Worm (Caenorhabditis elegans) whole organism, L3 larva: ENCODE results near the gene R151.8.

Source experiments
- R02D3.7 ChIP-seq: fragments of 150-350 bp; optimal IDR thresholded peaks from 2 replicates; lab custom pipeline; 2014; ENCODE audit warnings: missing biosample characterization, missing genetic modification characterization
- ZK546.5 ChIP-seq: sonication (generic microtip); optimal IDR thresholded peaks from 2 replicates; lab custom pipeline; 2017; ENCODE audit warnings: missing biosample characterization, missing genetic modification characterization
- aly-2 ChIP-seq: fragments of 150-350 bp; optimal IDR thresholded peaks from 2 replicates; lab custom pipeline; 2014; ENCODE audit warnings: missing biosample characterization, missing genetic modification characterization
- ama-1 ChIP-seq: fragments of 150-350 bp; optimal IDR thresholded peaks from 2 replicates; lab custom pipeline; 2018
- ceh-16 ChIP-seq: sonication (generic microtip); optimal IDR thresholded peaks from 2 replicates; lab custom pipeline; 2017; ENCODE audit warnings: missing biosample characterization, missing genetic modification characterization
- ceh-28 ChIP-seq: fragments of 150-350 bp; optimal IDR thresholded peaks from 2 replicates; lab custom pipeline; 2014; ENCODE audit warnings: missing biosample characterization, missing genetic modification reagents, missing genetic modification characterization
- ceh-9 ChIP-seq: sonication (generic microtip); optimal IDR thresholded peaks from 2 replicates; lab custom pipeline; 2018; ENCODE audit warnings: missing biosample characterization, missing genetic modification characterization
- daf-12 ChIP-seq: fragments of 150-350 bp; optimal IDR thresholded peaks from 2 replicates; lab custom pipeline; 2014; ENCODE audit warnings: missing biosample characterization, missing genetic modification reagents, missing genetic modification characterization
- egl-27 ChIP-seq: sonication (generic microtip); optimal IDR thresholded peaks from 4 replicates; lab custom pipeline; 2017; ENCODE audit warnings: missing biosample characterization, missing genetic modification reagents, missing genetic modification characterization
- elt-1 ChIP-seq: fragments of 150-350 bp; optimal IDR thresholded peaks from 2 replicates; lab custom pipeline; 2014; ENCODE audit warnings: missing biosample characterization, missing genetic modification characterization
- elt-2 ChIP-seq: sonication (generic microtip); optimal IDR thresholded peaks from 2 replicates; lab custom pipeline; 2016; ENCODE audit warnings: missing genetic modification reagents, mild to moderate bottlenecking, missing genetic modification characterization, missing compliant biosample characterization
- elt-3 ChIP-seq, 3 experiments: fragments of 150-350 bp in 1 of 3; sonication (generic microtip) in 2 of 3; optimal IDR thresholded peaks; 2 replicates in 2 of 3; 4 replicates in 1 of 3; lab custom pipeline; 2014 to 2017; ENCODE audit warnings: missing biosample characterization in 3 of 3, missing genetic modification characterization in 3 of 3
- eor-1 ChIP-seq, 2 experiments: fragments of 150-350 bp; optimal IDR thresholded peaks; 2 replicates each; lab custom pipeline; 2014 to 2018; ENCODE audit warnings: missing biosample characterization in 2 of 2, missing genetic modification characterization in 2 of 2
- fkh-10 ChIP-seq: sonication (generic microtip); optimal IDR thresholded peaks from 2 replicates; lab custom pipeline; 2017; ENCODE audit warnings: missing biosample characterization, missing genetic modification reagents, missing genetic modification characterization
- fkh-2 ChIP-seq: fragments of 150-350 bp; optimal IDR thresholded peaks from 2 replicates; lab custom pipeline; 2014; ENCODE audit warnings: missing biosample characterization, missing genetic modification reagents, missing genetic modification characterization
- hmg-11 ChIP-seq: sonication (generic microtip); optimal IDR thresholded peaks from 2 replicates; lab custom pipeline; 2016; ENCODE audit warnings: missing genetic modification characterization, missing compliant biosample characterization
- jun-1 ChIP-seq: fragments of 150-350 bp; optimal IDR thresholded peaks from 2 replicates; lab custom pipeline; 2014; ENCODE audit warnings: missing biosample characterization, missing genetic modification reagents, missing genetic modification characterization
- lin-15B ChIP-seq: fragments of 150-350 bp; optimal IDR thresholded peaks from 2 replicates; lab custom pipeline; 2014; ENCODE audit warnings: missing biosample characterization, missing genetic modification characterization
- lin-39 ChIP-seq: fragments of 150-350 bp; optimal IDR thresholded peaks from 2 replicates; lab custom pipeline; 2018; ENCODE audit warnings: missing biosample characterization, missing genetic modification reagents, missing genetic modification characterization
- mdl-1 ChIP-seq: fragments of 150-350 bp; optimal IDR thresholded peaks from 2 replicates; lab custom pipeline; 2014; ENCODE audit warnings: missing biosample characterization, missing genetic modification characterization
- mml-1 ChIP-seq: fragments of 150-350 bp; sonication (generic microtip); optimal IDR thresholded peaks from 3 replicates; lab custom pipeline; 2014; ENCODE audit warnings: missing biosample characterization, missing genetic modification characterization
- nfya-1 ChIP-seq: sonication (generic microtip); optimal IDR thresholded peaks from 2 replicates; lab custom pipeline; 2017; ENCODE audit warnings: missing genetic modification characterization, mild to moderate bottlenecking, missing compliant biosample characterization, antibody characterized with exemption, moderate library complexity; ENCODE audit not compliant: insufficient read depth
- nhr-11 ChIP-seq: fragments of 150-350 bp; optimal IDR thresholded peaks from 2 replicates; lab custom pipeline; 2014; ENCODE audit warnings: missing biosample characterization, missing genetic modification characterization
- nhr-23 ChIP-seq: fragments of 150-350 bp; optimal IDR thresholded peaks from 2 replicates; lab custom pipeline; 2014; ENCODE audit warnings: missing biosample characterization, missing genetic modification reagents, missing genetic modification characterization
- nhr-237 ChIP-seq: fragments of 150-350 bp; optimal IDR thresholded peaks from 2 replicates; lab custom pipeline; 2014; ENCODE audit warnings: missing biosample characterization, missing genetic modification characterization
- nhr-25 ChIP-seq: sonication (generic microtip); optimal IDR thresholded peaks from 2 replicates; lab custom pipeline; 2017; ENCODE audit warnings: missing biosample characterization, missing genetic modification characterization
- nhr-28 ChIP-seq: fragments of 150-350 bp; optimal IDR thresholded peaks from 2 replicates; lab custom pipeline; 2014; ENCODE audit warnings: missing biosample characterization, missing genetic modification characterization
- nhr-43 ChIP-seq: sonication (generic microtip); optimal IDR thresholded peaks from 2 replicates; lab custom pipeline; 2016; ENCODE audit warnings: mild to moderate bottlenecking, missing genetic modification characterization, missing compliant biosample characterization; ENCODE audit not compliant: poor library complexity, severe bottlenecking
- nhr-76 ChIP-seq: fragments of 150-350 bp; sonication (generic microtip); optimal IDR thresholded peaks from 5 replicates; lab custom pipeline; 2014; ENCODE audit warnings: missing biosample characterization, missing genetic modification characterization
- nhr-77 ChIP-seq: fragments of 150-350 bp; optimal IDR thresholded peaks from 2 replicates; lab custom pipeline; 2014; ENCODE audit warnings: missing biosample characterization, missing genetic modification characterization
- pha-4 ChIP-seq: fragments of 150-350 bp; optimal IDR thresholded peaks from 2 replicates; lab custom pipeline; 2014; ENCODE audit warnings: missing biosample characterization, missing genetic modification reagents, missing genetic modification characterization
- pqm-1 ChIP-seq: fragments of 150-350 bp; optimal IDR thresholded peaks from 2 replicates; lab custom pipeline; 2017; ENCODE audit warnings: missing biosample characterization, missing genetic modification characterization, inconsistent platforms
- sea-2 ChIP-seq: fragments of 150-350 bp; sonication (generic microtip); optimal IDR thresholded peaks from 4 replicates; lab custom pipeline; 2014; ENCODE audit warnings: missing biosample characterization, missing genetic modification reagents, missing genetic modification characterization
- skn-1 ChIP-seq: fragments of 150-350 bp; optimal IDR thresholded peaks from 2 replicates; lab custom pipeline; 2014; ENCODE audit warnings: missing biosample characterization, missing genetic modification characterization
- snpc-4 ChIP-seq: fragments of 150-350 bp; optimal IDR thresholded peaks from 2 replicates; lab custom pipeline; 2014; ENCODE audit warnings: missing biosample characterization, missing genetic modification characterization
- unc-62 ChIP-seq: fragments of 150-350 bp; sonication (generic microtip); optimal IDR thresholded peaks from 4 replicates; lab custom pipeline; 2014; ENCODE audit warnings: missing biosample characterization, missing genetic modification reagents, missing genetic modification characterization
- zag-1 ChIP-seq: fragments of 150-350 bp; optimal IDR thresholded peaks from 2 replicates; lab custom pipeline; 2014; ENCODE audit warnings: missing biosample characterization, missing genetic modification characterization
- ztf-11 ChIP-seq: fragments of 150-350 bp; optimal IDR thresholded peaks from 2 replicates; lab custom pipeline; 2014; ENCODE audit warnings: missing biosample characterization, missing genetic modification characterization
- ztf-4 ChIP-seq: fragments of 150-350 bp; optimal IDR thresholded peaks from 2 replicates; lab custom pipeline; 2014; ENCODE audit warnings: missing biosample characterization, missing genetic modification characterization

Gene R151.8

ce11 chrIII:7189581-7190128, 39.9 kb downstream of the R151.8 start, which contains the start of gene rps-21 (continued):
- TF ChIP-seq daf-12 (tag; lab: Kevin White, UChicago) (no peak), nfya-1 (tag; lab: Kevin White, UChicago) (peak; percentile 90), ztf-11 (tag; lab: Kevin White, UChicago) (no peak), nhr-25 (tag; lab: Kevin White, UChicago) (peak; percentile 82), ztf-4 (tag; lab: Kevin White, UChicago) (no peak), nhr-237 (tag; lab: Kevin White, UChicago) (no peak), nhr-11 (peak; percentile 59), elt-1 (no peak), pha-4 (peak; percentile 93)

- TF ChIP-seq lin-15B, result no peak
- TF ChIP-seq ZK546.5 (tag; lab: Kevin White, UChicago), result no peak
- no peak for TF ChIP-seq daf-12 (tag; lab: Kevin White, UChicago)
- TF ChIP-seq elt-1, result no peak
- no peak for TF ChIP-seq ztf-11 (tag; lab: Kevin White, UChicago)
- no peak for TF ChIP-seq hmg-11 (tag; lab: Kevin White, UChicago)
- TF ChIP-seq ztf-4 (tag; lab: Kevin White, UChicago), result no peak
- no peak for TF ChIP-seq nhr-11
- no peak for TF ChIP-seq nhr-76 (tag; lab: Kevin White, UChicago)
- peak; percentile 77 for TF ChIP-seq elt-2 (tag; lab: Kevin White, UChicago)
- no peak for TF ChIP-seq unc-62 (GFP tag; lab: Kevin White, UChicago)
- TF ChIP-seq sea-2 (GFP tag; lab: Kevin White, UChicago), result no peak
- TF ChIP-seq skn-1, result no peak
- no peak for TF ChIP-seq nhr-28 (tag; lab: Kevin White, UChicago)
- TF ChIP-seq ama-1 (lab: Kevin White, UChicago), result no peak
- TF ChIP-seq pqm-1 (tag; lab: Kevin White, UChicago), result peak; percentile 33
- TF ChIP-seq fkh-2 (tag; lab: Kevin White, UChicago), result no peak
- TF ChIP-seq mdl-1 (tag; lab: Kevin White, UChicago), result no peak
- TF ChIP-seq jun-1 (tag; lab: Kevin White, UChicago), result no peak
- TF ChIP-seq pha-4, result peak; percentile 4
- TF ChIP-seq nhr-23, result no peak
- no peak for TF ChIP-seq elt-3 (tag; optimal IDR thresholded peaks at IDR 0.05; lab: Kevin White, UChicago)
Measured at ce11 chrIII:7188300-7189052, 41.1 kb downstream of the R151.8 start, which contains the start of the genes F37C12.21 and F37C12.10. Gene F37C12.21, plus strand, starts transcription at chrIII:7188357. Gene F37C12.10, minus strand, starts transcription at chrIII:7188384.

ce11 chrIII:7185473-7185872, 44.1 kb downstream of the R151.8 start, which contains the start of gene F37C12.14:
Gene F37C12.14, minus strand, starts transcription at chrIII:7185573.
- TF ChIP-seq jun-1 (tag; lab: Kevin White, UChicago) (no peak), ama-1 (lab: Kevin White, UChicago) (no peak), nhr-43 (tag; lab: Kevin White, UChicago) (no peak), R02D3.7 (tag; lab: Kevin White, UChicago) (no peak), ztf-4 (tag; lab: Kevin White, UChicago) (no peak), zag-1 (no peak), nhr-23 (no peak), ZK546.5 (tag; lab: Kevin White, UChicago) (no peak), nhr-25 (tag; lab: Kevin White, UChicago) (no peak), pha-4 (no peak), nhr-237 (tag; lab: Kevin White, UChicago) (no peak), mdl-1 (tag; lab: Kevin White, UChicago) (no peak)
- TF ChIP-seq, all 47 proteins: peak for 0

ce11 chrIII:7184022-7184421, 45.6 kb downstream of the R151.8 start, which contains the start of gene yju-2:
Gene yju-2, plus strand, starts transcription at chrIII:7184336.
- no peak for TF ChIP-seq daf-12 (tag; lab: Kevin White, UChicago)
- TF ChIP-seq pqm-1 (tag; lab: Kevin White, UChicago), result peak; percentile 16
- no peak for TF ChIP-seq aly-2
- TF ChIP-seq nhr-76 (tag; lab: Kevin White, UChicago), result no peak
- TF ChIP-seq elt-3 (tag; optimal IDR thresholded peaks at IDR 0.05; lab: Kevin White, UChicago), result no peak
- peak; percentile 29 for TF ChIP-seq nhr-11
- peak; percentile 60 for TF ChIP-seq nhr-43 (tag; lab: Kevin White, UChicago)
- no peak for TF ChIP-seq ceh-9
- peak; percentile 18 for TF ChIP-seq ceh-28 (tag; lab: Kevin White, UChicago)
- TF ChIP-seq skn-1, result no peak
- no peak for TF ChIP-seq lin-39 (tag; lab: Kevin White, UChicago)
- no peak for TF ChIP-seq fkh-10
- TF ChIP-seq egl-27, result peak; percentile 1
- no peak for TF ChIP-seq nhr-77 (tag; lab: Kevin White, UChicago)
- TF ChIP-seq ztf-4 (tag; lab: Kevin White, UChicago), result no peak
- TF ChIP-seq nhr-237 (tag; lab: Kevin White, UChicago), result no peak
- no peak for TF ChIP-seq ztf-11 (tag; lab: Kevin White, UChicago)
- TF ChIP-seq pha-4, result peak; percentile 95
- no peak for TF ChIP-seq unc-62 (GFP tag; lab: Kevin White, UChicago)
- no peak for TF ChIP-seq mdl-1 (tag; lab: Kevin White, UChicago)
- no peak for TF ChIP-seq mml-1 (tag; lab: Kevin White, UChicago)
- no peak for TF ChIP-seq nhr-28 (tag; lab: Kevin White, UChicago)
- TF ChIP-seq nfya-1 (tag; lab: Kevin White, UChicago), result peak; percentile 69
- no peak for TF ChIP-seq ceh-16 (tag; lab: Kevin White, UChicago)
- no peak for TF ChIP-seq sea-2 (GFP tag; lab: Kevin White, UChicago)
- no peak for TF ChIP-seq ama-1 (lab: Kevin White, UChicago)
- TF ChIP-seq elt-1, result no peak
- no peak for TF ChIP-seq eor-1 (tag; optimal IDR thresholded peaks at IDR 0.05; lab: Kevin White, UChicago)
- peak; percentile 39 for TF ChIP-seq snpc-4
- TF ChIP-seq R02D3.7 (tag; lab: Kevin White, UChicago), result no peak
- TF ChIP-seq jun-1 (tag; lab: Kevin White, UChicago), result no peak
